Fruit fly (Drosophila melanogaster) whole organism, embryonic: ENCODE measurements around the gene CG2533.
A peak's percentile ranks its signal among the peaks of the same experiment; 100 is the strongest.

ENCODE experiments used
- Abd-B ChIP-seq: fragments of 200-800 bp; sonication (Bioruptor generic); optimal IDR thresholded peaks from 2 replicates; lab custom pipeline; 2018; ENCODE audit warnings: missing biosample characterization, mild to moderate bottlenecking, missing genetic modification characterization, moderate library complexity
- CG10979 ChIP-seq: fragments of 200-800 bp; sonication (Bioruptor generic); optimal IDR thresholded peaks from 2 replicates; lab custom pipeline; 2018; ENCODE audit warnings: missing biosample characterization, mild to moderate bottlenecking, missing genetic modification characterization, moderate library complexity
- CG11456 ChIP-seq: fragments of 200-800 bp; sonication (Bioruptor generic); IDR thresholded peaks from 3 replicates; pipeline ENCODE4 v1.3.6; 2022; ENCODE audit warnings: missing biosample characterization, missing genetic modification characterization
- CG11696 ChIP-seq: fragments of 200-800 bp; sonication (Bioruptor generic); IDR thresholded peaks from 2 replicates; pipeline ENCODE4 v1.3.6; 2022; ENCODE audit warnings: missing biosample characterization, missing genetic modification characterization
- CG13123 ChIP-seq: fragments of 200-800 bp; sonication (Bioruptor generic); optimal IDR thresholded peaks from 2 replicates; lab custom pipeline; 2016; ENCODE audit warnings: missing biosample characterization, missing genetic modification characterization
- CG13624 ChIP-seq: fragments of 200-800 bp; sonication (Bioruptor generic); optimal IDR thresholded peaks from 2 replicates; lab custom pipeline; 2016; ENCODE audit warnings: missing biosample characterization, missing genetic modification characterization
- CG14050 ChIP-seq: fragments of 200-800 bp; sonication (Bioruptor generic); IDR thresholded peaks from 3 replicates; pipeline ENCODE4 v1.3.6; 2022; ENCODE audit warnings: missing biosample characterization, missing genetic modification characterization
- CG17612 ChIP-seq: fragments of 200-800 bp; sonication (Bioruptor generic); IDR thresholded peaks from 2 replicates; pipeline ENCODE4 v1.3.6; 2022; ENCODE audit warnings: missing biosample characterization, missing genetic modification characterization
- CG1832 ChIP-seq: fragments of 200-800 bp; sonication (Bioruptor generic); optimal IDR thresholded peaks from 2 replicates; lab custom pipeline; 2017; ENCODE audit warnings: missing biosample characterization, mild to moderate bottlenecking, missing genetic modification characterization, inconsistent platforms
- CG33213 ChIP-seq: fragments of 200-800 bp; sonication (Bioruptor generic); optimal IDR thresholded peaks from 3 replicates; lab custom pipeline; 2016; ENCODE audit warnings: missing biosample characterization, missing genetic modification characterization
- CG34376 ChIP-seq: fragments of 200-800 bp; sonication (Bioruptor generic); optimal IDR thresholded peaks from 2 replicates; lab custom pipeline; 2018; ENCODE audit warnings: missing biosample characterization, mild to moderate bottlenecking, missing genetic modification characterization
- CG3838 ChIP-seq: fragments of 200-800 bp; sonication (Bioruptor generic); optimal IDR thresholded peaks from 3 replicates; lab custom pipeline; 2016; ENCODE audit warnings: missing biosample characterization, missing genetic modification characterization
- CG4282 ChIP-seq: fragments of 200-800 bp; sonication (Bioruptor generic); optimal IDR thresholded peaks from 2 replicates; lab custom pipeline; 2016; ENCODE audit warnings: missing biosample characterization, missing genetic modification characterization
- CG4707 ChIP-seq: fragments of 200-800 bp; sonication (Bioruptor generic); optimal IDR thresholded peaks from 2 replicates; lab custom pipeline; 2018; ENCODE audit warnings: missing biosample characterization, mild to moderate bottlenecking, missing genetic modification characterization, moderate library complexity
- CG4854 ChIP-seq: fragments of 200-800 bp; sonication (Bioruptor generic); optimal IDR thresholded peaks from 2 replicates; lab custom pipeline; 2016; ENCODE audit warnings: missing biosample characterization, missing genetic modification characterization, inconsistent platforms
- CG5953 ChIP-seq: fragments of 200-800 bp; sonication (Bioruptor generic); IDR thresholded peaks from 2 replicates; pipeline ENCODE4 v1.3.6; 2022; ENCODE audit warnings: missing biosample characterization, missing genetic modification characterization
- CG6854 ChIP-seq: fragments of 200-800 bp; sonication (Bioruptor generic); optimal IDR thresholded peaks from 3 replicates; lab custom pipeline; 2017; ENCODE audit warnings: missing biosample characterization, mild to moderate bottlenecking, missing genetic modification characterization
- CG7839 ChIP-seq: fragments of 200-800 bp; sonication (Bioruptor generic); optimal IDR thresholded peaks from 3 replicates; lab custom pipeline; 2018; ENCODE audit warnings: missing biosample characterization, mild to moderate bottlenecking, missing genetic modification characterization, moderate library complexity
- CG7963 ChIP-seq: fragments of 200-800 bp; sonication (Bioruptor generic); IDR thresholded peaks from 3 replicates; pipeline ENCODE4 v1.3.6; 2022; ENCODE audit warnings: missing biosample characterization, missing genetic modification characterization; ENCODE audit not compliant: partially characterized antibody
- CG7987 ChIP-seq: fragments of 200-800 bp; sonication (Bioruptor generic); optimal IDR thresholded peaks from 2 replicates; lab custom pipeline; 2018; ENCODE audit warnings: missing biosample characterization, mild to moderate bottlenecking, missing genetic modification characterization, moderate library complexity
- CG9609 ChIP-seq: fragments of 200-800 bp; sonication (Bioruptor generic); optimal IDR thresholded peaks from 3 replicates; lab custom pipeline; 2016; ENCODE audit warnings: missing biosample characterization, missing genetic modification characterization
- CG9727 ChIP-seq: fragments of 200-800 bp; sonication (Bioruptor generic); optimal IDR thresholded peaks from 3 replicates; lab custom pipeline; 2017; ENCODE audit warnings: missing biosample characterization, mild to moderate bottlenecking, missing genetic modification characterization
- CG9932 ChIP-seq: fragments of 200-800 bp; sonication (Bioruptor generic); IDR thresholded peaks from 2 replicates; pipeline ENCODE4 v1.3.6; 2022; ENCODE audit warnings: missing biosample characterization, missing genetic modification characterization
- Dad ChIP-seq: fragments of 200-800 bp; sonication (Bioruptor generic); optimal IDR thresholded peaks from 3 replicates; lab custom pipeline; 2016; ENCODE audit warnings: missing biosample characterization, missing genetic modification characterization
- HLH4C ChIP-seq: fragments of 200-800 bp; sonication (Bioruptor generic); IDR thresholded peaks from 3 replicates; pipeline ENCODE4 v1.3.6; 2022; ENCODE audit warnings: missing biosample characterization, missing genetic modification characterization; ENCODE audit not compliant: partially characterized antibody
- Hey ChIP-seq: fragments of 200-800 bp; sonication (Bioruptor generic); optimal IDR thresholded peaks from 3 replicates; lab custom pipeline; 2018; ENCODE audit warnings: missing biosample characterization, mild to moderate bottlenecking, missing genetic modification characterization
- Hr51 ChIP-seq, 2 experiments: fragments of 200-800 bp; sonication (Bioruptor generic); optimal IDR thresholded peaks; 2 replicates in 1 of 2; 3 replicates in 1 of 2; lab custom pipeline; 2016 to 2018; ENCODE audit warnings: missing biosample characterization in 2 of 2, missing genetic modification characterization in 2 of 2, mild to moderate bottlenecking in 1 of 2, moderate library complexity in 1 of 2
- Jarid2 ChIP-seq: fragments of 200-800 bp; sonication (Bioruptor generic); optimal IDR thresholded peaks from 3 replicates; lab custom pipeline; 2017; ENCODE audit warnings: mild to moderate bottlenecking, missing biosample characterization, missing genetic modification reagents, missing genetic modification characterization
- MESR4 ChIP-seq: fragments of 200-800 bp; sonication (Bioruptor generic); optimal IDR thresholded peaks from 2 replicates; lab custom pipeline; 2018; ENCODE audit warnings: missing biosample characterization, mild to moderate bottlenecking, missing genetic modification characterization, moderate library complexity
- Nf-YA ChIP-seq: fragments of 200-800 bp; sonication (Bioruptor generic); IDR thresholded peaks from 2 replicates; pipeline ENCODE4 v1.3.6; 2022; ENCODE audit warnings: missing biosample characterization, missing genetic modification characterization
- Side ChIP-seq: fragments of 200-800 bp; sonication (Bioruptor generic); optimal IDR thresholded peaks from 2 replicates; lab custom pipeline; 2016; ENCODE audit warnings: missing biosample characterization, missing genetic modification characterization
- Sox100B ChIP-seq: fragments of 200-800 bp; sonication (Bioruptor generic); optimal IDR thresholded peaks from 3 replicates; lab custom pipeline; 2018; ENCODE audit warnings: missing biosample characterization, mild to moderate bottlenecking, missing genetic modification characterization
- Sox102F ChIP-seq: fragments of 200-800 bp; sonication (Bioruptor generic); optimal IDR thresholded peaks from 2 replicates; lab custom pipeline; 2018; ENCODE audit warnings: missing biosample characterization, mild to moderate bottlenecking, missing genetic modification characterization, moderate library complexity
- bab2 ChIP-seq: fragments of 200-800 bp; sonication (Bioruptor generic); optimal IDR thresholded peaks from 2 replicates; lab custom pipeline; 2016; ENCODE audit warnings: missing biosample characterization, missing genetic modification characterization
- dm ChIP-seq: fragments of 200-800 bp; sonication (Bioruptor generic); optimal IDR thresholded peaks from 3 replicates; lab custom pipeline; 2016; ENCODE audit warnings: missing biosample characterization, missing genetic modification characterization
- esg ChIP-seq: fragments of 200-800 bp; sonication (Bioruptor generic); conservative IDR thresholded peaks from 2 replicates; pipeline ENCODE4 v1.3.6; 2022; ENCODE audit warnings: missing biosample characterization, missing genetic modification characterization
- ftz-f1 ChIP-seq: fragments of 200-800 bp; sonication (Bioruptor generic); optimal IDR thresholded peaks from 2 replicates; lab custom pipeline; 2016; ENCODE audit warnings: missing biosample characterization, missing genetic modification characterization
- gfzf ChIP-seq: fragments of 200-800 bp; sonication (Bioruptor generic); optimal IDR thresholded peaks from 2 replicates; lab custom pipeline; 2016; ENCODE audit warnings: missing biosample characterization, mild to moderate bottlenecking, missing genetic modification characterization, moderate library complexity
- klu ChIP-seq: fragments of 200-800 bp; sonication (Bioruptor generic); IDR thresholded peaks from 2 replicates; pipeline ENCODE4 v1.3.6; 2022; ENCODE audit warnings: missing biosample characterization, missing genetic modification characterization
- kni ChIP-seq: fragments of 200-800 bp; sonication (Bioruptor generic); optimal IDR thresholded peaks from 3 replicates; lab custom pipeline; 2017; ENCODE audit warnings: mild to moderate bottlenecking, missing biosample characterization, missing genetic modification reagents, missing genetic modification characterization
- nau ChIP-seq: fragments of 200-800 bp; sonication (Bioruptor generic); optimal IDR thresholded peaks from 3 replicates; lab custom pipeline; 2017; ENCODE audit warnings: missing biosample characterization, mild to moderate bottlenecking, missing genetic modification characterization, missing genetic modification reagents
- pum ChIP-seq: fragments of 200-800 bp; sonication (Bioruptor generic); optimal IDR thresholded peaks from 2 replicates; lab custom pipeline; 2016; ENCODE audit warnings: missing biosample characterization, missing genetic modification characterization
- pzg ChIP-seq: fragments of 200-800 bp; sonication (Bioruptor generic); optimal IDR thresholded peaks from 3 replicates; lab custom pipeline; 2018; ENCODE audit warnings: missing biosample characterization, mild to moderate bottlenecking, missing genetic modification characterization, moderate library complexity
- slp2 ChIP-seq: fragments of 200-800 bp; sonication (Bioruptor generic); optimal IDR thresholded peaks from 2 replicates; lab custom pipeline; 2016; ENCODE audit warnings: missing biosample characterization, missing genetic modification characterization
- sqz ChIP-seq: fragments of 200-800 bp; sonication (Bioruptor generic); optimal IDR thresholded peaks from 3 replicates; lab custom pipeline; 2018; ENCODE audit warnings: missing biosample characterization, mild to moderate bottlenecking, missing genetic modification characterization
- ssp ChIP-seq: fragments of 200-800 bp; sonication (Bioruptor generic); IDR thresholded peaks from 2 replicates; pipeline ENCODE4 v1.3.6; 2022; ENCODE audit warnings: missing biosample characterization, missing genetic modification characterization
- usp ChIP-seq: fragments of >200 bp; optimal IDR thresholded peaks from 2 replicates; lab custom pipeline; 2017; ENCODE audit warnings: missing biosample characterization, missing genetic modification characterization
- vnd ChIP-seq: fragments of 200-800 bp; sonication (Bioruptor generic); IDR thresholded peaks from 3 replicates; pipeline ENCODE4 v1.3.6; 2022; ENCODE audit warnings: missing biosample characterization, missing genetic modification characterization; ENCODE audit not compliant: partially characterized antibody
- z ChIP-seq: fragments of 200-800 bp; sonication (Bioruptor generic); IDR thresholded peaks from 3 replicates; pipeline ENCODE4 v1.3.6; 2022; ENCODE audit warnings: missing biosample characterization, missing genetic modification characterization
- zen ChIP-seq: fragments of 200-800 bp; sonication (Bioruptor generic); optimal IDR thresholded peaks from 3 replicates; lab custom pipeline; 2018; ENCODE audit warnings: missing biosample characterization, mild to moderate bottlenecking, missing genetic modification characterization, moderate library complexity

Gene CG2533

dm6 chrX:11631704-11632103 is 27.7 kb upstream of the CG2533 start (continued):
- no peak for TF ChIP-seq usp
- TF ChIP-seq CG5953 (GFP tag; lab: Robert Waterston, UW) = no peak
- peak; percentile 56 for TF ChIP-seq kni
- no peak for TF ChIP-seq CG7963
- no peak for TF ChIP-seq Sox100B
- peak; percentile 53 for TF ChIP-seq sqz (GFP tag; lab: Kevin White, UChicago)
- no peak for TF ChIP-seq CG13123 (GFP tag; lab: Kevin White, UChicago)
- TF ChIP-seq zen (tag; lab: Kevin White, UChicago) = no peak
- TF ChIP-seq CG9932 (GFP tag; lab: Robert Waterston, UW) = no peak
- no peak for TF ChIP-seq Sox102F (GFP tag; lab: Kevin White, UChicago)
- no peak for TF ChIP-seq CG9727
- no peak for TF ChIP-seq CG33213
- TF ChIP-seq CG7987 (GFP tag; lab: Kevin White, UChicago) = no peak

dm6 chrX:11628986-11629571 is 25.1 kb upstream of the CG2533 start:
- no peak for TF ChIP-seq CG3838 (GFP tag; lab: Kevin White, UChicago)
- TF ChIP-seq CG9609 = no peak
- peak; percentile 59 for TF ChIP-seq slp2 (GFP tag; lab: Kevin White, UChicago)
- no peak for TF ChIP-seq z (GFP tag; lab: Robert Waterston, UW)
- TF ChIP-seq gfzf (GFP tag; lab: Kevin White, UChicago) = no peak
- peak; percentile 46 for TF ChIP-seq bab2 (GFP tag; lab: Kevin White, UChicago)
- TF ChIP-seq CG4707 (GFP tag; lab: Kevin White, UChicago) = peak; percentile 4
- TF ChIP-seq pzg (GFP tag; lab: Kevin White, UChicago) = no peak
- no peak for TF ChIP-seq HLH4C (GFP tag; lab: Robert Waterston, UW)
- no peak for TF ChIP-seq CG14050
- TF ChIP-seq Hr51 (GFP tag; optimal IDR thresholded peaks at IDR 0.05; lab: Kevin White, UChicago) = peak; percentile 2 to 46
- TF ChIP-seq Side (GFP tag; lab: Kevin White, UChicago) = no peak
- peak; percentile 23; the same call in 1 of the 2 replicates for TF ChIP-seq ssp (GFP tag; lab: Robert Waterston, UW)
- peak; percentile 40 for TF ChIP-seq esg (GFP tag; lab: Robert Waterston, UW)
- TF ChIP-seq CG11456 = peak; percentile 64; the same call in 1 of the 3 replicates
- TF ChIP-seq CG6854 = no peak
- TF ChIP-seq CG13624 (GFP tag; lab: Kevin White, UChicago) = no peak
- TF ChIP-seq CG4282 (GFP tag; lab: Kevin White, UChicago) = no peak
- TF ChIP-seq ftz-f1 (GFP tag; lab: Kevin White, UChicago) = no peak
- TF ChIP-seq CG17612 = no peak
- no peak for TF ChIP-seq CG34376 (GFP tag; lab: Kevin White, UChicago)
- TF ChIP-seq CG10979 (tag; lab: Kevin White, UChicago) = peak; percentile 81
- peak; percentile 2 for TF ChIP-seq dm (GFP tag; lab: Kevin White, UChicago)
- no peak for TF ChIP-seq klu (GFP tag; lab: Robert Waterston, UW)
- TF ChIP-seq MESR4 (GFP tag; lab: Kevin White, UChicago) = no peak
- TF ChIP-seq CG11696 = peak; percentile 42; the same call in 1 of the 2 replicates
- TF ChIP-seq CG1832 = no peak
- peak; percentile 8 for TF ChIP-seq nau (GFP tag; lab: Kevin White, UChicago)
- TF ChIP-seq pum = no peak
- no peak for TF ChIP-seq Hey (tag; lab: Kevin White, UChicago)
- no peak for TF ChIP-seq vnd (GFP tag; lab: Robert Waterston, UW)
- TF ChIP-seq Nf-YA (GFP tag; lab: Robert Waterston, UW) = no peak
- no peak for TF ChIP-seq Dad (GFP tag; lab: Kevin White, UChicago)
- peak; percentile 62 for TF ChIP-seq CG7839 (tag; lab: Kevin White, UChicago)
- TF ChIP-seq CG13123 (GFP tag; lab: Kevin White, UChicago) = no peak
- no peak for TF ChIP-seq Jarid2
- TF ChIP-seq Abd-B = peak; percentile 33
- TF ChIP-seq CG4854 (GFP tag; lab: Kevin White, UChicago) = no peak
